Worm (Caenorhabditis elegans) whole organism, early embryonic: ENCODE data around the gene slc-30A9.

Experiments
- B0310.2 ChIP-seq: sonication (generic microtip); optimal IDR thresholded peaks from 2 replicates; lab custom pipeline; 2016; ENCODE audit warnings: mild to moderate bottlenecking, missing genetic modification characterization, missing compliant biosample characterization
- F13C5.2 ChIP-seq: sonication (generic microtip); optimal IDR thresholded peaks from 2 replicates; lab custom pipeline; 2017; ENCODE audit warnings: mild to moderate bottlenecking, missing genetic modification characterization, inconsistent platforms, missing compliant biosample characterization
- aly-1 ChIP-seq: sonication (generic microtip); optimal IDR thresholded peaks from 2 replicates; lab custom pipeline; 2016; ENCODE audit warnings: missing genetic modification characterization, missing compliant biosample characterization
- ama-1 ChIP-seq: fragments of 150-350 bp; optimal IDR thresholded peaks from 2 replicates; lab custom pipeline; 2014
- ceh-13 ChIP-seq: fragments of 200-800 bp; sonication (Bioruptor generic); optimal IDR thresholded peaks from 2 replicates; lab custom pipeline; 2018; ENCODE audit warnings: mild to moderate bottlenecking, missing genetic modification characterization, missing compliant biosample characterization
- ceh-36 ChIP-seq: sonication (generic microtip); optimal IDR thresholded peaks from 2 replicates; lab custom pipeline; 2016; ENCODE audit warnings: missing genetic modification characterization, inconsistent platforms, missing compliant biosample characterization
- ets-7 ChIP-seq: sonication (generic microtip); optimal IDR thresholded peaks from 2 replicates; lab custom pipeline; 2016; ENCODE audit warnings: missing genotype, missing genetic modification characterization, missing compliant biosample characterization
- flt-1 ChIP-seq: fragments of 200-800 bp; sonication (Bioruptor generic); IDR thresholded peaks from 2 replicates; pipeline ENCODE4 v1.3.6; 2022; ENCODE audit warnings: missing genetic modification characterization, missing compliant biosample characterization
- hmbx-1 ChIP-seq: sonication (generic microtip); optimal IDR thresholded peaks from 2 replicates; lab custom pipeline; 2016; ENCODE audit warnings: mild to moderate bottlenecking, missing genetic modification characterization, missing compliant biosample characterization
- hmg-4 ChIP-seq: fragments of 200-800 bp; sonication (Bioruptor generic); optimal IDR thresholded peaks from 2 replicates; lab custom pipeline; 2018; ENCODE audit warnings: mild to moderate bottlenecking, missing genetic modification characterization, missing compliant biosample characterization
- hnd-1 ChIP-seq: sonication (generic microtip); optimal IDR thresholded peaks from 2 replicates; lab custom pipeline; 2016; ENCODE audit warnings: missing genetic modification characterization, missing compliant biosample characterization
- pes-1 ChIP-seq: fragments of 200-800 bp; sonication (Bioruptor generic); IDR thresholded peaks from 2 replicates; pipeline ENCODE4 v1.3.6; 2022; ENCODE audit warnings: missing genetic modification reagents, missing genetic modification characterization, missing compliant biosample characterization
- scrt-1 ChIP-seq: fragments of 200-800 bp; sonication (Bioruptor generic); IDR thresholded peaks from 2 replicates; pipeline ENCODE4 v1.3.6; 2022; ENCODE audit warnings: missing genetic modification characterization, missing compliant biosample characterization
- sea-1 ChIP-seq: fragments of 200-800 bp; sonication (Bioruptor generic); conservative IDR thresholded peaks from 2 replicates; pipeline ENCODE4 v1.3.6; 2022; ENCODE audit warnings: missing genetic modification characterization, missing compliant biosample characterization
- tbx-11 ChIP-seq: fragments of 200-800 bp; sonication (Bioruptor generic); IDR thresholded peaks from 2 replicates; pipeline ENCODE4 v1.3.6; 2022; ENCODE audit warnings: missing genetic modification characterization, missing compliant biosample characterization
- tbx-37 ChIP-seq: fragments of 200-800 bp; sonication (Bioruptor generic); conservative IDR thresholded peaks from 2 replicates; pipeline ENCODE4 v1.3.6; 2022; ENCODE audit warnings: missing genetic modification reagents, missing genetic modification characterization, missing compliant biosample characterization
- tra-4 ChIP-seq: sonication (generic microtip); optimal IDR thresholded peaks from 2 replicates; lab custom pipeline; 2017; ENCODE audit warnings: missing genetic modification characterization, missing compliant biosample characterization

The slc-30A9 gene

ce11 chrIII:2679362-2679761 is 19.3 kb downstream of the slc-30A9 start:
- TF ChIP-seq sea-1 (GFP tag; lab: Robert Waterston, UW) (no peak), scrt-1 (GFP tag; lab: Robert Waterston, UW) (no peak), ama-1 (lab: Kevin White, UChicago) (no peak), ets-7 (tag; lab: Kevin White, UChicago) (no peak), pes-1 (GFP tag; lab: Robert Waterston, UW) (no peak), flt-1 (GFP tag; lab: Robert Waterston, UW) (no peak), tbx-37 (no peak), ceh-36 (tag; lab: Kevin White, UChicago) (no peak), B0310.2 (no peak), ceh-13 (no peak), hnd-1 (tag; lab: Kevin White, UChicago) (no peak), tbx-11 (GFP tag; lab: Robert Waterston, UW) (no peak), hmg-4 (GFP tag; lab: Kevin White, UChicago) (no peak), aly-1 (no peak), hmbx-1 (tag; lab: Kevin White, UChicago) (no peak)

- TF ChIP-seq tbx-11 (GFP tag; lab: Robert Waterston, UW) = no peak
- no peak for TF ChIP-seq ama-1 (lab: Kevin White, UChicago)
- TF ChIP-seq hnd-1 (tag; lab: Kevin White, UChicago) = no peak
- TF ChIP-seq hmg-4 (GFP tag; lab: Kevin White, UChicago) = no peak
- no peak for TF ChIP-seq ceh-13
- TF ChIP-seq scrt-1 (GFP tag; lab: Robert Waterston, UW) = no peak
- no peak for TF ChIP-seq ceh-36 (tag; lab: Kevin White, UChicago)
- TF ChIP-seq ets-7 (tag; lab: Kevin White, UChicago) = no peak
- TF ChIP-seq pes-1 (GFP tag; lab: Robert Waterston, UW) = no peak
- TF ChIP-seq B0310.2 = no peak
- no peak for TF ChIP-seq F13C5.2 (tag; lab: Kevin White, UChicago)
- no peak for TF ChIP-seq flt-1 (GFP tag; lab: Robert Waterston, UW)
- TF ChIP-seq sea-1 (GFP tag; lab: Robert Waterston, UW) = no peak
- TF ChIP-seq aly-1 = no peak
- TF ChIP-seq tra-4 (tag; lab: Kevin White, UChicago) = no peak
- no peak for TF ChIP-seq tbx-37
Measured at ce11 chrIII:2678017-2678416, 20.6 kb downstream of the slc-30A9 start.

ce11 chrIII:2676097-2676496 is 22.5 kb downstream of the slc-30A9 start:
- TF ChIP-seq flt-1 (GFP tag; lab: Robert Waterston, UW) = no peak
- no peak for TF ChIP-seq tbx-37
- TF ChIP-seq tbx-11 (GFP tag; lab: Robert Waterston, UW) = no peak
- TF ChIP-seq ceh-13 = no peak
- TF ChIP-seq B0310.2 = no peak
- no peak for TF ChIP-seq hmbx-1 (tag; lab: Kevin White, UChicago)
- TF ChIP-seq ceh-36 (tag; lab: Kevin White, UChicago) = no peak
- TF ChIP-seq tra-4 (tag; lab: Kevin White, UChicago) = no peak
- TF ChIP-seq aly-1 = no peak

ce11 chrIII:2675449-2675848 is 23.2 kb downstream of the slc-30A9 start:
- TF ChIP-seq F13C5.2 (tag; lab: Kevin White, UChicago) = no peak
- peak; percentile 88 for TF ChIP-seq ceh-36 (tag; lab: Kevin White, UChicago)

ce11 chrIII:2657783-2658182 is 40.8 kb downstream of the slc-30A9 start, which contains the start of gene let-805:
let-805 (plus strand) TSS chrIII:2658083.
- TF ChIP-seq ceh-13 (no peak), sea-1 (GFP tag; lab: Robert Waterston, UW) (no peak), ceh-36 (tag; lab: Kevin White, UChicago) (no peak), ama-1 (lab: Kevin White, UChicago) (no peak), hmg-4 (GFP tag; lab: Kevin White, UChicago) (no peak), B0310.2 (no peak), aly-1 (no peak), pes-1 (GFP tag; lab: Robert Waterston, UW) (no peak), tbx-11 (GFP tag; lab: Robert Waterston, UW) (no peak)

ce11 chrIII:2656168-2656567 is 42.4 kb downstream of the slc-30A9 start:
- TF ChIP-seq flt-1 (GFP tag; lab: Robert Waterston, UW) = no peak
- no peak for TF ChIP-seq aly-1
- no peak for TF ChIP-seq F13C5.2 (tag; lab: Kevin White, UChicago)
- TF ChIP-seq tbx-11 (GFP tag; lab: Robert Waterston, UW) = no peak
- TF ChIP-seq ama-1 (lab: Kevin White, UChicago) = no peak

- TF ChIP-seq tbx-37 = no peak
- no peak for TF ChIP-seq ets-7 (tag; lab: Kevin White, UChicago)
- TF ChIP-seq B0310.2 = no peak
- TF ChIP-seq hnd-1 (tag; lab: Kevin White, UChicago) = no peak
- no peak for TF ChIP-seq hmg-4 (GFP tag; lab: Kevin White, UChicago)
- no peak for TF ChIP-seq F13C5.2 (tag; lab: Kevin White, UChicago)
- no peak for TF ChIP-seq scrt-1 (GFP tag; lab: Robert Waterston, UW)
- TF ChIP-seq tra-4 (tag; lab: Kevin White, UChicago) = no peak
- TF ChIP-seq tbx-11 (GFP tag; lab: Robert Waterston, UW) = no peak
- TF ChIP-seq ama-1 (lab: Kevin White, UChicago) = no peak
- TF ChIP-seq aly-1 = no peak
- TF ChIP-seq sea-1 (GFP tag; lab: Robert Waterston, UW) = no peak
- TF ChIP-seq ceh-13 = no peak
- TF ChIP-seq hmbx-1 (tag; lab: Kevin White, UChicago) = no peak
Measured at ce11 chrIII:2652704-2653566, 45.7 kb downstream of the slc-30A9 start.
